Worm (Caenorhabditis elegans): ENCODE measurements around the gene R07E5.17.

ce11 chrIII:4397115-4397514 is 7.1 kb downstream of the R07E5.17 start, which contains the start of gene R07E5.5:
- no peak for TF ChIP-seq drap-1 (GFP tag; optimal IDR thresholded peaks at IDR 0.05)
- no peak for TF ChIP-seq unc-120 (tag; optimal IDR thresholded peaks at IDR 0.05; ENCODE audit: poor library complexity, severe bottlenecking)
- no peak for TF ChIP-seq unc-62 (GFP tag; optimal IDR thresholded peaks at IDR 0.05)
- TF ChIP-seq flh-1 (GFP tag; optimal IDR thresholded peaks at IDR 0.05): no peak

All from whole organism, mixed stage, embryonic.